Worm (Caenorhabditis elegans): ENCODE data around the gene W03C9.1.

The W03C9.1 gene

ce11 chrII:12006575-12007098, 44.7 kb upstream of the W03C9.1 start, which contains the start of gene mcm-2 (continued):
- TF ChIP-seq lag-1 (GFP tag; IDR thresholded peaks at IDR 0.05) (no peak), ccch-3 (GFP tag; optimal IDR thresholded peaks at IDR 0.05) (no peak), zfh-2 (GFP tag; conservative IDR thresholded peaks at IDR 0.05) (no peak), sptf-2 (GFP tag; optimal IDR thresholded peaks at IDR 0.05) (no peak), D2030.7 (GFP tag; IDR thresholded peaks at IDR 0.05) (peak; percentile 98), F52B5.7 (tag; optimal IDR thresholded peaks at IDR 0.05) (no peak), die-1 (tag; optimal IDR thresholded peaks at IDR 0.05) (peak; percentile 36), ceh-58 (GFP tag; IDR thresholded peaks at IDR 0.05) (no peak), T07F8.4 (tag; optimal IDR thresholded peaks at IDR 0.05) (no peak), B0019.2 (GFP tag; conservative IDR thresholded peaks at IDR 0.05) (peak; percentile 94), Y67H2A.10 (GFP tag; conservative IDR thresholded peaks at IDR 0.05) (peak; percentile 71; the same call in 1 of the 2 replicates), hlh-12 (tag; optimal IDR thresholded peaks at IDR 0.05) (no peak), unc-130 (GFP tag; optimal IDR thresholded peaks at IDR 0.05) (peak; percentile 91), nhr-80 (tag; optimal IDR thresholded peaks at IDR 0.05) (peak; percentile 10), dpl-1 (GFP tag; optimal IDR thresholded peaks at IDR 0.05) (peak; percentile 98), F22D6.2 (tag; optimal IDR thresholded peaks at IDR 0.05) (no peak), F37B4.10 (GFP tag; IDR thresholded peaks at IDR 0.05) (no peak), pbrm-1 (GFP tag; IDR thresholded peaks at IDR 0.05) (peak; percentile 86), atf-7 (tag; optimal IDR thresholded peaks at IDR 0.05) (peak; percentile 93), egrh-3 (GFP tag; IDR thresholded peaks at IDR 0.05) (no peak), athp-1 (tag; optimal IDR thresholded peaks at IDR 0.05) (peak; percentile 86), lin-40 (tag; optimal IDR thresholded peaks at IDR 0.05) (no peak), ztf-28 (GFP tag; IDR thresholded peaks at IDR 0.05) (peak; percentile 90), bed-1 (GFP tag; IDR thresholded peaks at IDR 0.05) (no peak), ets-4 (GFP tag; optimal IDR thresholded peaks at IDR 0.05) (no peak), ZK185.1 (tag; optimal IDR thresholded peaks at IDR 0.05; ENCODE audit: poor library complexity, severe bottlenecking) (no peak), mel-28 (tag; optimal IDR thresholded peaks at IDR 0.05; ENCODE audit: borderline replicate concordance) (no peak), xnd-1 (tag; optimal IDR thresholded peaks at IDR 0.05) (peak; percentile 97), snpc-1.3 (tag; optimal IDR thresholded peaks at IDR 0.05; ENCODE audit: insufficient read depth) (peak; percentile 90), rcor-1 (GFP tag; IDR thresholded peaks at IDR 0.05) (peak; percentile 86), B0035.1 (tag; optimal IDR thresholded peaks at IDR 0.05) (no peak), hsf-1 (GFP tag; IDR thresholded peaks at IDR 0.05) (peak; percentile 87), lin-54 (GFP tag; optimal IDR thresholded peaks at IDR 0.05) (peak; percentile 98), F49E8.2 (tag; optimal IDR thresholded peaks at IDR 0.05; ENCODE audit: insufficient read depth) (peak; percentile 95), tlf-1 (GFP tag; optimal IDR thresholded peaks at IDR 0.05) (peak; percentile 90), lir-1 (GFP tag; conservative IDR thresholded peaks at IDR 0.05) (peak; percentile 87), lin-26 (GFP tag; IDR thresholded peaks at IDR 0.05) (no peak), Y95B8A.8 (GFP tag; IDR thresholded peaks at IDR 0.05) (peak; percentile 96), B0261.1 (tag; optimal IDR thresholded peaks at IDR 0.05) (no peak), sea-2 (GFP tag; IDR thresholded peaks at IDR 0.05) (no peak), ztf-26 (tag; optimal IDR thresholded peaks at IDR 0.05) (no peak), F39B2.1 (GFP tag; IDR thresholded peaks at IDR 0.05) (no peak), akir-1 (GFP tag; optimal IDR thresholded peaks at IDR 0.05) (no peak), aptf-3 (GFP tag; IDR thresholded peaks at IDR 0.05) (no peak), F23B12.7 (tag; optimal IDR thresholded peaks at IDR 0.05; ENCODE audit: insufficient read depth) (peak; percentile 69), egl-44 (GFP tag; IDR thresholded peaks at IDR 0.05) (no peak), F33H1.4 (GFP tag; IDR thresholded peaks at IDR 0.05) (peak; percentile 90), nhr-90 (tag; optimal IDR thresholded peaks at IDR 0.05) (no peak), tbx-9 (tag; optimal IDR thresholded peaks at IDR 0.05; ENCODE audit: borderline replicate concordance) (no peak)

Measured in whole organism, young adult.